Worm (Caenorhabditis elegans): ENCODE data around the gene Y48A6B.8.
A peak's percentile ranks its signal among the peaks of the same experiment; 100 is the strongest.

The Y48A6B.8 gene

DNA sequence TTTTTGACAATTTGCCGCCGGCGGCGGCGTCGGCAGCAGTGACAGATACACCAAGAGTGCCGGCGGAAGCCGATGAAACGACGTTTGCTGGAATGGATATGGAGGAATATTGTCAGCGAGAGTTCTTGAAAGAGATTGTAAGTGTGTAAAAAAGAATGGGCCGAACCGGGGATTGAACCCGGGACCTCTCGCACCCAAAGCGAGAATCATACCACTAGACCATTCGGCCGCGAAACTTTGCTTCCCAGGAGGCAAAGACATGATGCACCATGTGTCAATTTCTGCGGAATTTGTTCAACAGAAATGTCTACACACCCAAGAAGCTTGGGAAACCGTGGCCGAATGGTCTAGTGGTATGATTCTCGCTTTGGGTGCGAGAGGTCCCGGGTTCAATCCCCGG is 37.5 kb upstream of the Y48A6B.8 start (continued):
- peak; percentile 87 for TF ChIP-seq hmg-11 (tag; optimal IDR thresholded peaks at IDR 0.05)

- no peak for TF ChIP-seq pha-4 (tag; optimal IDR thresholded peaks at IDR 0.05)
- TF ChIP-seq elt-2 (tag; optimal IDR thresholded peaks at IDR 0.05), result no peak
- TF ChIP-seq fkh-2 (tag; optimal IDR thresholded peaks at IDR 0.05), result no peak
- no peak for TF ChIP-seq ceh-28 (tag; optimal IDR thresholded peaks at IDR 0.05)
- no peak for TF ChIP-seq unc-62 (GFP tag; optimal IDR thresholded peaks at IDR 0.05)
- TF ChIP-seq egl-27 (tag; optimal IDR thresholded peaks at IDR 0.05), result no peak
- no peak for TF ChIP-seq nhr-77 (tag; optimal IDR thresholded peaks at IDR 0.05)
- no peak for TF ChIP-seq nhr-43 (tag; optimal IDR thresholded peaks at IDR 0.05; ENCODE audit: poor library complexity, severe bottlenecking)
Observed at ce11 chrIII:11064576-11064975, 35.3 kb upstream of the Y48A6B.8 start.

DNA sequence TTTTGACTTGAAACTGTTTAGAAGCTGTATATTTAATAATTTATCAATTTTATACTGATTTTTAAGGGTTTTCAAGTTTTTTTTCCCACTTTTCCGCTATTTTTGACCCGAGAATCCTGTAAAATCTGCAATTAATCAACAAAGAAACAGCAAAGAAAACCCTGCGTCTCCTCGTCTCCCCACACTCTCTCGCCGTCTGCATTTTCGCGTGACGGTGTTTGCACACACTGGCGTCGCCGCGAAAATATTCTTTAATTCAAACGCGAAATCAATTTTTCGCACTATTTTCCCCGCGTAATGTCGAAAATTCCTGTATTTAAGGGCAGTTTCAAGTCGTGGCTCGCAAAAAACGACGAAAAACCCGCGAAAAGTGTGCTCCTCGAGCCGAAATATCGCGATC is 34.0 kb upstream of the Y48A6B.8 start, which contains the start of gene rsa-2:
Gene rsa-2 (plus strand): TSS at position 221 of the 400 bp plus-strand sequence.
- TF ChIP-seq ceh-82 (tag; optimal IDR thresholded peaks at IDR 0.05), result peak; percentile 22
- TF ChIP-seq fos-1 (tag; optimal IDR thresholded peaks at IDR 0.05), result no peak
- TF ChIP-seq pha-4 (tag; optimal IDR thresholded peaks at IDR 0.05), result peak; percentile 51
- TF ChIP-seq ceh-28 (tag; optimal IDR thresholded peaks at IDR 0.05), result peak; percentile 26
- TF ChIP-seq skn-1 (tag; optimal IDR thresholded peaks at IDR 0.05), result no peak
- peak; percentile 26 for TF ChIP-seq lin-15B (tag; optimal IDR thresholded peaks at IDR 0.05)
- TF ChIP-seq lsy-12 (tag; optimal IDR thresholded peaks at IDR 0.05), result no peak
- TF ChIP-seq egl-5 (tag; optimal IDR thresholded peaks at IDR 0.05), result no peak
- peak; percentile 61 for TF ChIP-seq nfya-1 (tag; optimal IDR thresholded peaks at IDR 0.05; ENCODE audit: insufficient read depth)
- peak; percentile 9 for TF ChIP-seq nhr-25 (tag; optimal IDR thresholded peaks at IDR 0.05)
- peak; percentile 86 for TF ChIP-seq hmg-11 (tag; optimal IDR thresholded peaks at IDR 0.05)
- TF ChIP-seq lin-39 (tag; optimal IDR thresholded peaks at IDR 0.05), result peak; percentile 18
- TF ChIP-seq elt-2 (tag; optimal IDR thresholded peaks at IDR 0.05), result peak; percentile 21
- no peak for TF ChIP-seq ceh-9 (tag; optimal IDR thresholded peaks at IDR 0.05)

- TF ChIP-seq aly-2 (tag; optimal IDR thresholded peaks at IDR 0.05) (no peak), unc-39 (tag; optimal IDR thresholded peaks at IDR 0.05) (no peak), pha-4 (tag; optimal IDR thresholded peaks at IDR 0.05) (peak; percentile 44), pqm-1 (tag; optimal IDR thresholded peaks at IDR 0.05) (peak; percentile 66), snpc-4 (tag; optimal IDR thresholded peaks at IDR 0.05) (peak; percentile 5), egl-5 (tag; optimal IDR thresholded peaks at IDR 0.05) (no peak), nhr-67 (tag; optimal IDR thresholded peaks at IDR 0.05) (no peak), nhr-76 (tag; optimal IDR thresholded peaks at IDR 0.05) (no peak), nhr-237 (tag; optimal IDR thresholded peaks at IDR 0.05) (no peak), mdl-1 (tag; optimal IDR thresholded peaks at IDR 0.05) (no peak), elt-3 (tag; optimal IDR thresholded peaks at IDR 0.05) (no peak), ceh-28 (tag; optimal IDR thresholded peaks at IDR 0.05) (peak; percentile 4), elt-2 (tag; optimal IDR thresholded peaks at IDR 0.05) (peak; percentile 89)
Observed at ce11 chrIII:11059775-11060174, 30.5 kb upstream of the Y48A6B.8 start.

ce11 chrIII:11054532-11055265 is 25.5 kb upstream of the Y48A6B.8 start:
- TF ChIP-seq snpc-4 (tag; optimal IDR thresholded peaks at IDR 0.05) (peak; percentile 46), ceh-28 (tag; optimal IDR thresholded peaks at IDR 0.05) (peak; percentile 17), hmg-11 (tag; optimal IDR thresholded peaks at IDR 0.05) (peak; percentile 72), ceh-82 (tag; optimal IDR thresholded peaks at IDR 0.05) (no peak), lin-39 (tag; optimal IDR thresholded peaks at IDR 0.05) (peak; percentile 82), sea-2 (GFP tag; optimal IDR thresholded peaks at IDR 0.05) (no peak), nhr-25 (tag; optimal IDR thresholded peaks at IDR 0.05) (peak; percentile 78), jun-1 (tag; optimal IDR thresholded peaks at IDR 0.05) (peak; percentile 27), egl-5 (tag; optimal IDR thresholded peaks at IDR 0.05) (peak; percentile 15), eor-1 (tag; optimal IDR thresholded peaks at IDR 0.05) (no peak), egl-27 (tag; optimal IDR thresholded peaks at IDR 0.05) (peak; percentile 22), pha-4 (tag; optimal IDR thresholded peaks at IDR 0.05) (peak; percentile 92), lin-15B (tag; optimal IDR thresholded peaks at IDR 0.05) (peak; percentile 53), mml-1 (tag; optimal IDR thresholded peaks at IDR 0.05) (no peak), elt-2 (tag; optimal IDR thresholded peaks at IDR 0.05) (peak; percentile 44), nfya-1 (tag; optimal IDR thresholded peaks at IDR 0.05; ENCODE audit: insufficient read depth) (peak; percentile 92), nhr-23 (tag; optimal IDR thresholded peaks at IDR 0.05) (peak; percentile 75), nhr-12 (tag; optimal IDR thresholded peaks at IDR 0.05) (no peak), pqm-1 (tag; optimal IDR thresholded peaks at IDR 0.05) (peak; percentile 52)
